Worm (Caenorhabditis elegans) whole organism, young adult: ENCODE data around the gene gtap-2.
A peak's percentile ranks its signal among the peaks of the same experiment; 100 is the strongest.

Source experiments
- ceh-91 ChIP-seq: fragments of 200-800 bp; sonication (Bioruptor generic); IDR thresholded peaks from 2 replicates; pipeline ENCODE4 v1.3.6; 2022; ENCODE audit warnings: missing genetic modification reagents, missing genetic modification characterization, missing compliant biosample characterization
- die-1 ChIP-seq: sonication (generic microtip); optimal IDR thresholded peaks from 2 replicates; lab custom pipeline; 2016; ENCODE audit warnings: missing genotype, mild to moderate bottlenecking, missing genetic modification characterization, missing compliant biosample characterization
- ets-4 ChIP-seq: fragments of 200-800 bp; sonication (Bioruptor generic); optimal IDR thresholded peaks from 2 replicates; lab custom pipeline; 2018; ENCODE audit warnings: mild to moderate bottlenecking, missing genetic modification characterization, missing compliant biosample characterization
- mel-28 ChIP-seq: sonication (generic microtip); optimal IDR thresholded peaks from 2 replicates; lab custom pipeline; 2016; ENCODE audit warnings: borderline replicate concordance, mild to moderate bottlenecking, missing genetic modification characterization, missing compliant biosample characterization
- nfya-1 ChIP-seq: sonication (generic microtip); optimal IDR thresholded peaks from 2 replicates; lab custom pipeline; 2017; ENCODE audit warnings: antibody characterized with exemption, missing compliant biosample characterization, missing genetic modification characterization, borderline replicate concordance; ENCODE audit not compliant: insufficient read depth
- nfya-2 ChIP-seq: fragments of 200-800 bp; sonication (Bioruptor generic); IDR thresholded peaks from 2 replicates; pipeline ENCODE4 v1.3.6; 2022; ENCODE audit warnings: missing genetic modification reagents, missing genetic modification characterization, missing compliant biosample characterization
- rcor-1 ChIP-seq: fragments of 200-800 bp; sonication (Bioruptor generic); IDR thresholded peaks from 2 replicates; pipeline ENCODE4 v1.3.6; 2022; ENCODE audit warnings: missing genetic modification reagents, missing genetic modification characterization, missing compliant biosample characterization
- unc-62 ChIP-seq: fragments of 150-350 bp; optimal IDR thresholded peaks from 2 replicates; lab custom pipeline; 2014; ENCODE audit warnings: missing biosample characterization, missing genetic modification reagents, missing genetic modification characterization
- zfh-2 ChIP-seq: fragments of 200-800 bp; sonication (Bioruptor generic); conservative IDR thresholded peaks from 2 replicates; pipeline ENCODE4 v1.3.6; 2022; ENCODE audit warnings: missing genetic modification reagents, missing genetic modification characterization, missing compliant biosample characterization
- ztf-26 ChIP-seq: sonication (generic microtip); optimal IDR thresholded peaks from 2 replicates; lab custom pipeline; 2017; ENCODE audit warnings: missing genetic modification characterization, missing compliant biosample characterization

DNA sequence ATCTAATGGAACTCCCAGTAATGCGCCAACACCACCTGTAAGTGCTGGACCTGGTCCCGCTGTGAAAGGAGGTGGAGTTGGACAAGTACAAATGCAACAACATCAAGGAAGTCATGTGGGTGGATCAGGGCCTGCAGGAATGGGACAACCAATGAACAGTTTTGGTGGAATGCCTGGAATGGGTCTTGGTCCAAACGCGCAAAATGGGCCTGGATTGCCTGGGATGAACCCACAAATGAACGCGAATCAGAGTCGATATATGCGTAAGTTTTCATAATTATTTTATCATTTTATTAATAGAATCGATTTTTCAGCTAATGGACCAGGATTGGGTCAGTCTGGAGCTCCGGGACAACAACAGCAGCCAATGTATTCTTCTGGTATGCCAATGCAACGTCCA lies 36.0 kb upstream of the gtap-2 start:
- TF ChIP-seq nfya-2 (GFP tag; lab: Robert Waterston, UW) = no peak
- 0 out of 2 replicates have a peak, but pooled peaks have one; percentile 26 for TF ChIP-seq zfh-2
- TF ChIP-seq ztf-26 (tag; lab: Kevin White, UChicago) = no peak
- no peak for TF ChIP-seq ceh-91 (GFP tag; lab: Robert Waterston, UW)
- TF ChIP-seq unc-62 = no peak
- no peak for TF ChIP-seq nfya-1
- TF ChIP-seq die-1 (tag; lab: Kevin White, UChicago) = no peak
- no peak for TF ChIP-seq mel-28
- no peak for TF ChIP-seq rcor-1 (GFP tag; lab: Robert Waterston, UW)
- no peak for TF ChIP-seq ets-4 (GFP tag; lab: Kevin White, UChicago)
